Worm (Caenorhabditis elegans) whole organism, young adult: Measurements from ENCODE around the gene srxa-19.

ENCODE experiments used
- F52B5.7 ChIP-seq: sonication (generic microtip); optimal IDR thresholded peaks from 2 replicates; lab custom pipeline; 2016; ENCODE audit warnings: mild to moderate bottlenecking, missing genetic modification characterization, missing compliant biosample characterization
- ama-1 ChIP-seq, 3 experiments: fragments of 150-350 bp in 1 of 3; sonication (generic microtip) in 2 of 3; optimal IDR thresholded peaks; 2 replicates each; lab custom pipeline; 2014 to 2018; ENCODE audit warnings: missing biosample characterization in 2 of 3, missing genetic modification characterization in 2 of 3, missing genetic modification reagents in 2 of 3
- dpl-1 ChIP-seq: fragments of 150-350 bp; optimal IDR thresholded peaks from 2 replicates; lab custom pipeline; 2014; ENCODE audit warnings: missing biosample characterization, missing genetic modification reagents, missing genetic modification characterization
- let-526 ChIP-seq: fragments of 200-800 bp; sonication (Bioruptor generic); IDR thresholded peaks from 2 replicates; pipeline ENCODE4 v1.3.6; 2022; ENCODE audit warnings: missing genetic modification reagents, missing genetic modification characterization, missing compliant biosample characterization
- mel-28 ChIP-seq: sonication (generic microtip); optimal IDR thresholded peaks from 2 replicates; lab custom pipeline; 2016; ENCODE audit warnings: borderline replicate concordance, mild to moderate bottlenecking, missing genetic modification characterization, missing compliant biosample characterization
- sea-2 ChIP-seq: fragments of 200-800 bp; sonication (Bioruptor generic); IDR thresholded peaks from 2 replicates; pipeline ENCODE4 v1.3.6; 2022; ENCODE audit warnings: missing genetic modification characterization, missing compliant biosample characterization
- zfh-2 ChIP-seq: fragments of 200-800 bp; sonication (Bioruptor generic); conservative IDR thresholded peaks from 2 replicates; pipeline ENCODE4 v1.3.6; 2022; ENCODE audit warnings: missing genetic modification reagents, missing genetic modification characterization, missing compliant biosample characterization

ce11 chrV:10091152-10091551 lies 31.4 kb downstream of the srxa-19 start, which contains the start of gene R04B5.11:
- no peak for TF ChIP-seq let-526 (GFP tag; lab: Robert Waterston, UW)
- TF ChIP-seq zfh-2 (GFP tag; lab: Robert Waterston, UW): no peak
- TF ChIP-seq F52B5.7 (tag; lab: Kevin White, UChicago): no peak
- no peak for TF ChIP-seq mel-28
- TF ChIP-seq sea-2 (GFP tag; lab: Robert Waterston, UW): no peak
- no peak for TF ChIP-seq ama-1 (optimal IDR thresholded peaks at IDR 0.05; lab: Kevin White, UChicago)
- TF ChIP-seq ama-1 (GFP tag; optimal IDR thresholded peaks at IDR 0.05; lab: Kevin White, UChicago): no peak
- no peak for TF ChIP-seq dpl-1 (GFP tag; lab: Kevin White, UChicago)
